Worm (Caenorhabditis elegans) whole organism, late embryonic: ENCODE measurements around the gene dnj-13.

Experiments
- K02D7.2 ChIP-seq: sonication (generic microtip); optimal IDR thresholded peaks from 2 replicates; lab custom pipeline; 2017; ENCODE audit warnings: mild to moderate bottlenecking, missing genetic modification characterization, missing compliant biosample characterization
- ama-1 ChIP-seq: fragments of 150-350 bp; optimal IDR thresholded peaks from 2 replicates; lab custom pipeline; 2014
- ceh-22 ChIP-seq: sonication (generic microtip); optimal IDR thresholded peaks from 2 replicates; lab custom pipeline; 2017; ENCODE audit warnings: missing biosample characterization, missing genetic modification characterization
- ceh-9 ChIP-seq: sonication (generic microtip); optimal IDR thresholded peaks from 2 replicates; lab custom pipeline; 2016; ENCODE audit warnings: mild to moderate bottlenecking, missing genetic modification characterization, inconsistent platforms, missing compliant biosample characterization
- fkh-6 ChIP-seq: sonication (generic microtip); optimal IDR thresholded peaks from 2 replicates; lab custom pipeline; 2016; ENCODE audit warnings: missing genetic modification characterization, missing compliant biosample characterization
- nhr-11 ChIP-seq: fragments of 150-350 bp; optimal IDR thresholded peaks from 2 replicates; lab custom pipeline; 2014; ENCODE audit warnings: missing biosample characterization, missing genetic modification characterization
- npax-4 ChIP-seq: sonication (generic microtip); optimal IDR thresholded peaks from 2 replicates; lab custom pipeline; 2016; ENCODE audit warnings: missing genetic modification characterization, missing compliant biosample characterization
- pha-4 ChIP-seq: fragments of 150-350 bp; optimal IDR thresholded peaks from 2 replicates; lab custom pipeline; 2018; ENCODE audit warnings: missing biosample characterization, missing genetic modification reagents, missing genetic modification characterization
- pqm-1 ChIP-seq: sonication (generic microtip); optimal IDR thresholded peaks from 2 replicates; lab custom pipeline; 2016; ENCODE audit warnings: missing genetic modification characterization, missing compliant biosample characterization
- sox-2 ChIP-seq: fragments of 200-800 bp; sonication (Bioruptor generic); IDR thresholded peaks from 2 replicates; pipeline ENCODE4 v1.3.6; 2022; ENCODE audit warnings: missing genetic modification reagents, missing genetic modification characterization, missing compliant biosample characterization
- tbx-2 ChIP-seq: sonication (generic microtip); optimal IDR thresholded peaks from 2 replicates; lab custom pipeline; 2016; ENCODE audit warnings: missing genetic modification characterization, missing compliant biosample characterization
- unc-42 ChIP-seq: sonication (generic microtip); optimal IDR thresholded peaks from 2 replicates; lab custom pipeline; 2016; ENCODE audit warnings: missing genotype, missing genetic modification characterization, missing compliant biosample characterization
- unc-86 ChIP-seq: sonication (generic microtip); optimal IDR thresholded peaks from 2 replicates; lab custom pipeline; 2016; ENCODE audit warnings: missing genetic modification characterization, missing compliant biosample characterization

DNA sequence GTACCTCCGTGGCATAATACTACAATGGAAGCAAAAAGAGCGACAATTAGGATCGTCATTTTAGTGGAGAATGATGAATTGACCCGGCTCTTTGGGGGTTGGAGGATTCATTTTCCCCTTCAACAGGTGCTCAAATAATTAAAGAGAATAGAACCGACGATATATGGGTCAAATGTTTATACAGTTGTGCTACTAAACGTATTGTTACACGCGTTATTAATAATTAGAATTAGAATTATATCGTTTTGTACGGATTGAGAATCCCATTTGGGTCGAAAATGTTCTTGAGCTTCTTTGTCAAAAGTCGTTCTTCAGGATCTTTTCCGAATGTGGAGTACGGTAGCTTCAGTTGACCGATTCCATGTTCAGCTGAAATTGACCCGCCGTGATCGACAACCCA lies 6.8 kb upstream of the dnj-13 start, which contains the start of gene Y62F5A.9:
- no peak for TF ChIP-seq ceh-22 (tag; lab: Kevin White, UChicago)
- no peak for TF ChIP-seq npax-4 (tag; lab: Kevin White, UChicago)
- TF ChIP-seq ama-1 (lab: Kevin White, UChicago) = no peak
- TF ChIP-seq tbx-2 = no peak
- no peak for TF ChIP-seq unc-86 (tag; lab: Kevin White, UChicago)
- TF ChIP-seq ceh-9 (tag; lab: Kevin White, UChicago) = no peak
- TF ChIP-seq pqm-1 (tag; lab: Kevin White, UChicago) = no peak
- TF ChIP-seq nhr-11 = no peak
- no peak for TF ChIP-seq unc-42
- TF ChIP-seq K02D7.2 = no peak
- no peak for TF ChIP-seq sox-2 (GFP tag; lab: Robert Waterston, UW)
- no peak for TF ChIP-seq fkh-6 (tag; lab: Kevin White, UChicago)
- TF ChIP-seq pha-4 (tag; lab: Kevin White, UChicago) = no peak
